Worm (Caenorhabditis elegans) whole organism, midembryonic: ENCODE results near the gene F44E2.4.

Source experiments
- T22C8.4 ChIP-seq: fragments of 200-800 bp; sonication (Bioruptor generic); IDR thresholded peaks from 2 replicates; pipeline ENCODE4 v1.3.6; 2022; ENCODE audit warnings: missing genetic modification characterization, missing compliant biosample characterization
- cog-1 ChIP-seq: sonication (generic microtip); optimal IDR thresholded peaks from 2 replicates; lab custom pipeline; 2016; ENCODE audit warnings: missing genetic modification characterization, missing compliant biosample characterization
- flt-1 ChIP-seq: fragments of 200-800 bp; sonication (Bioruptor generic); IDR thresholded peaks from 2 replicates; pipeline ENCODE4 v1.3.6; 2022; ENCODE audit warnings: missing genetic modification characterization, missing compliant biosample characterization
- klf-2 ChIP-seq: fragments of 200-800 bp; sonication (Bioruptor generic); conservative IDR thresholded peaks from 2 replicates; pipeline ENCODE4 v1.3.6; 2022; ENCODE audit warnings: missing genetic modification reagents, missing genetic modification characterization, missing compliant biosample characterization
- med-1 ChIP-seq: sonication (generic microtip); optimal IDR thresholded peaks from 2 replicates; lab custom pipeline; 2017; ENCODE audit warnings: missing genetic modification characterization, mild to moderate bottlenecking, missing compliant biosample characterization, antibody characterized with exemption, missing genetic modification reagents; ENCODE audit not compliant: insufficient read depth
- ref-1 ChIP-seq: fragments of 200-800 bp; sonication (Bioruptor generic); conservative IDR thresholded peaks from 2 replicates; pipeline ENCODE4 v1.3.6; 2022; ENCODE audit warnings: missing genetic modification reagents, missing genetic modification characterization, missing compliant biosample characterization
- tab-1 ChIP-seq: fragments of 200-800 bp; sonication (Bioruptor generic); IDR thresholded peaks from 2 replicates; pipeline ENCODE4 v1.3.6; 2022; ENCODE audit warnings: missing genetic modification characterization, missing compliant biosample characterization
- ztf-23 ChIP-seq: fragments of 200-800 bp; sonication (Bioruptor generic); IDR thresholded peaks from 2 replicates; pipeline ENCODE4 v1.3.6; 2022; ENCODE audit warnings: missing genetic modification reagents, missing genetic modification characterization, missing compliant biosample characterization
- ztf-29 ChIP-seq: fragments of 200-800 bp; sonication (Bioruptor generic); IDR thresholded peaks from 2 replicates; pipeline ENCODE4 v1.3.6; 2022; ENCODE audit warnings: missing genetic modification reagents, missing genetic modification characterization, missing compliant biosample characterization

The F44E2.4 gene

DNA sequence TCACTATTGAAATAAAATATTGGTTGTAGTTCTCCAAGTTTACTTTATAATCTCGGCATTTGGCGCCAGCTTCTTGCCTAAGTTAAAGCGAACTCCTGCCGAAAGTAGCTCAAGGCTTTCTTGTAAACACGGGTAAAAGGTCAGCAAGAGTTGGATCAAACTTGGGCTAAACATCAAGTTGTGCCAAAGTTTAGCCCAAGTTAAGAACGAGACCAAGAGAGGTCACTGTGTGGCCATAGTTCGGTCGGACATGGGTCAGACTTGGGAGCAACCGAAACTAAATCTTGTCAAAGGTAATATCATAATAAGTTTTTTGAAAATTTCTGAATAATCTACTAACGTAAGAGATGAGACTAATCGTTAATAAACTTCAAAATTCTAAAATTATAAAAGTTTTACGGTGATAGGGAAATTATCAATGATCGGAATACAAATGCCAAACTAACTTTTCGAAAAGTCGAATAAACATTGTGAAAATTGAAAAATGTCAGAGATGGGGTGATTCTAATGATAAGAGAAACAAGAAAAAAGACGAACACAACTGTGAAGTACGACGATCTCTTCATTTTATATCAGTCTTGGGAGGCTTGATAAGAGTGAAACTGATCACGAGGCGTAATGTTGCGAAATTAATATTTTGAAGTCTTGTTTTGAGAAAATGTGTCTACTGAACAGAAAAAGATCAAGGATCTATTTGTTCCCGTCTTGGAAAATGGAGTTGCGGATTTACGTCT lies 29.9 kb upstream of the F44E2.4 start:
- TF ChIP-seq ztf-23 (GFP tag; lab: Robert Waterston, UW), result no peak
- TF ChIP-seq T22C8.4 (GFP tag; lab: Robert Waterston, UW), result no peak
- TF ChIP-seq ztf-29 (GFP tag; lab: Robert Waterston, UW), result no peak
- no peak for TF ChIP-seq ref-1 (GFP tag; lab: Robert Waterston, UW)
- TF ChIP-seq flt-1 (GFP tag; lab: Robert Waterston, UW), result no peak
- no peak for TF ChIP-seq cog-1 (tag; lab: Kevin White, UChicago)
- no peak for TF ChIP-seq klf-2 (GFP tag; lab: Robert Waterston, UW)
- no peak for TF ChIP-seq tab-1 (GFP tag; lab: Robert Waterston, UW)
- TF ChIP-seq med-1 (GFP tag; lab: Kevin White, UChicago), result no peak

ce11 chrIII:8866983-8867842 lies 29.0 kb upstream of the F44E2.4 start:
- TF ChIP-seq ztf-29 (GFP tag; lab: Robert Waterston, UW), result no peak
- no peak for TF ChIP-seq tab-1 (GFP tag; lab: Robert Waterston, UW)
- TF ChIP-seq klf-2 (GFP tag; lab: Robert Waterston, UW), result no peak
- no peak for TF ChIP-seq flt-1 (GFP tag; lab: Robert Waterston, UW)
- no peak for TF ChIP-seq ztf-23 (GFP tag; lab: Robert Waterston, UW)
- TF ChIP-seq cog-1 (tag; lab: Kevin White, UChicago), result no peak
- no peak for TF ChIP-seq med-1 (GFP tag; lab: Kevin White, UChicago)
- no peak for TF ChIP-seq ref-1 (GFP tag; lab: Robert Waterston, UW)
- TF ChIP-seq T22C8.4 (GFP tag; lab: Robert Waterston, UW), result no peak

- no peak for TF ChIP-seq T22C8.4 (GFP tag; lab: Robert Waterston, UW)
- TF ChIP-seq tab-1 (GFP tag; lab: Robert Waterston, UW), result no peak
- no peak for TF ChIP-seq flt-1 (GFP tag; lab: Robert Waterston, UW)
- no peak for TF ChIP-seq klf-2 (GFP tag; lab: Robert Waterston, UW)
- TF ChIP-seq ref-1 (GFP tag; lab: Robert Waterston, UW), result no peak
- TF ChIP-seq cog-1 (tag; lab: Kevin White, UChicago), result no peak
- TF ChIP-seq ztf-29 (GFP tag; lab: Robert Waterston, UW), result no peak
- TF ChIP-seq ztf-23 (GFP tag; lab: Robert Waterston, UW), result no peak
- TF ChIP-seq med-1 (GFP tag; lab: Kevin White, UChicago), result no peak
These were observed 27.8 kb upstream of the F44E2.4 start for ce11 chrIII:8866038-8866437.

DNA sequence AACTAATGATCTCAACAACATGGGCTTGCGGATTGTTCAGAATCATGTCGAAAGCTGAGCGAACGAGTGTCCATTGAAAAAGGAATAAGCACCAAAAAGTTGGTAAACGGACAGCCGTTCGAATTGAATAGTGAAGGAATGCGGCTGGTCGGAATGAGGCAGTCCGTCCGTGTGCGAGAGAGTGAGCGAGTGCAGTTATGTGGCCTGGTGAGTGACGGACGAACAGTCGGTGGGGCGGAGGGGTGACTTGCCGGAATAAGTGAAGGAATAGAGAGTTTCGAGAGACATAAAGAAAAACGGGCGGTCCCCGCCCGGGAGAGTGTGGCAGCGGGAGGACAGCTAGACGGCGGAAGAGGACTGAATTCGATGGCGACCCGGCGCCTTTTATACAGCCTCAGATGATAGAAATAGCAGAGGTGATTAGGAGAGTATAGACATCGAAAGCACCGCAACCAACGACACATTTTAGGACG lies 27.1 kb upstream of the F44E2.4 start:
- TF ChIP-seq tab-1 (GFP tag; lab: Robert Waterston, UW), result peak; percentile 51; the same call in 1 of the 2 replicates
- TF ChIP-seq flt-1 (GFP tag; lab: Robert Waterston, UW), result 0 out of 2 replicates have a peak, but pooled peaks have one; percentile 54
- TF ChIP-seq ztf-23 (GFP tag; lab: Robert Waterston, UW), result peak; percentile 57; the same call in 1 of the 2 replicates
- TF ChIP-seq klf-2 (GFP tag; lab: Robert Waterston, UW), result no peak
- TF ChIP-seq cog-1 (tag; lab: Kevin White, UChicago), result peak; percentile 11

- TF ChIP-seq klf-2 (GFP tag; lab: Robert Waterston, UW), result no peak
- no peak for TF ChIP-seq ztf-23 (GFP tag; lab: Robert Waterston, UW)
- TF ChIP-seq ref-1 (GFP tag; lab: Robert Waterston, UW), result no peak
- no peak for TF ChIP-seq T22C8.4 (GFP tag; lab: Robert Waterston, UW)
- no peak for TF ChIP-seq med-1 (GFP tag; lab: Kevin White, UChicago)
- no peak for TF ChIP-seq flt-1 (GFP tag; lab: Robert Waterston, UW)
- no peak for TF ChIP-seq ztf-29 (GFP tag; lab: Robert Waterston, UW)
These were observed 20.3 kb upstream of the F44E2.4 start for ce11 chrIII:8858482-8858881.

ce11 chrIII:8851961-8852360 lies 13.7 kb upstream of the F44E2.4 start, which contains the start of gene plg-1:
Gene plg-1 (plus strand): TSS chrIII:8852261.
- TF ChIP-seq ztf-23 (GFP tag; lab: Robert Waterston, UW) (no peak), T22C8.4 (GFP tag; lab: Robert Waterston, UW) (no peak), ztf-29 (GFP tag; lab: Robert Waterston, UW) (no peak), med-1 (GFP tag; lab: Kevin White, UChicago) (no peak), cog-1 (tag; lab: Kevin White, UChicago) (no peak), flt-1 (GFP tag; lab: Robert Waterston, UW) (no peak), klf-2 (GFP tag; lab: Robert Waterston, UW) (no peak), ref-1 (GFP tag; lab: Robert Waterston, UW) (no peak), tab-1 (GFP tag; lab: Robert Waterston, UW) (no peak)

- no peak for TF ChIP-seq klf-2 (GFP tag; lab: Robert Waterston, UW)
- no peak for TF ChIP-seq med-1 (GFP tag; lab: Kevin White, UChicago)
- peak; percentile 27; the same call in 1 of the 2 replicates for TF ChIP-seq flt-1 (GFP tag; lab: Robert Waterston, UW)
- TF ChIP-seq T22C8.4 (GFP tag; lab: Robert Waterston, UW), result no peak
- TF ChIP-seq ztf-23 (GFP tag; lab: Robert Waterston, UW), result 0 out of 2 replicates have a peak, but pooled peaks have one; percentile 59
- peak; percentile 51 for TF ChIP-seq cog-1 (tag; lab: Kevin White, UChicago)
- TF ChIP-seq ref-1 (GFP tag; lab: Robert Waterston, UW), result no peak
- TF ChIP-seq ztf-29 (GFP tag; lab: Robert Waterston, UW), result no peak
- TF ChIP-seq tab-1 (GFP tag; lab: Robert Waterston, UW), result no peak
These were observed 12.3 kb upstream of the F44E2.4 start, which contains the start of gene F44E2.9 for ce11 chrIII:8850482-8851047. Gene F44E2.9 (minus strand): TSS chrIII:8850532.
